Fruit fly (Drosophila melanogaster): ENCODE results near the gene tbc.

- TF ChIP-seq psq (optimal IDR thresholded peaks at IDR 0.05) (no peak), Dll (optimal IDR thresholded peaks at IDR 0.05) (no peak), EcR (GFP tag; optimal IDR thresholded peaks at IDR 0.05) (no peak), pan (optimal IDR thresholded peaks at IDR 0.05) (no peak), CG8478 (optimal IDR thresholded peaks at IDR 0.05) (no peak)
Measured at dm6 chrX:20489995-20490393, 40.9 kb downstream of the tbc start.

Data from whole organism.